Worm (Caenorhabditis elegans) whole organism, L2 larva: ENCODE data around the gene nhr-149.

ENCODE experiments used
- aly-2 ChIP-seq: fragments of 150-350 bp; optimal IDR thresholded peaks from 2 replicates; lab custom pipeline; 2014; ENCODE audit warnings: missing biosample characterization, missing genetic modification characterization
- egl-27 ChIP-seq: sonication (generic microtip); optimal IDR thresholded peaks from 3 replicates; lab custom pipeline; 2017; ENCODE audit warnings: missing biosample characterization, missing genetic modification reagents, missing genetic modification characterization
- unc-62 ChIP-seq: fragments of 150-350 bp; optimal IDR thresholded peaks from 2 replicates; lab custom pipeline; 2014; ENCODE audit warnings: missing biosample characterization, missing genetic modification reagents, missing genetic modification characterization

DNA sequence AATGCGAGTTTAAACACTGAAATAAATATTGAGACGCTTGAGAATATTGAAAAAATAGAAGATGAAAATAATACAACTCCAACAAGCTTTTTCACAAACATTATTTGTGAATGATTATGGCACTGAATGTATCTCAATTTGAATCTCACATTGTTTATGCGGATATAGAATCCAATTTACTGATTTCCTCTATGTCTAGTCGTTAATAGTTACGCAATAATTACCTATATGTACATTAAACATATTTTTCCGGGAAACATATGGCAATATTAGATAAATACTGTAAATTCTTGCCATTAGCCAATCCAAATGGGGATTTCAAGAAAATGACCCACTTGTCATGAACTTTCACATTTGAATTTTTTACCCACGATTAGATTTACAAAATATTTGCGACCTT is 45.9 kb upstream of the nhr-149 start, which contains the start of gene srx-9:
- TF ChIP-seq egl-27 (tag; lab: Kevin White, UChicago), result no peak
- no peak for TF ChIP-seq unc-62 (GFP tag; lab: Kevin White, UChicago)
- TF ChIP-seq aly-2 (tag; lab: Kevin White, UChicago), result no peak
